Fruit fly (Drosophila melanogaster) whole organism, pupa: ENCODE data around the gene Glut4EF.

Experiments
- CG12605 ChIP-seq: fragments of 200-800 bp; sonication (Bioruptor generic); IDR thresholded peaks from 2 replicates; pipeline ENCODE4 v1.3.6; 2022; ENCODE audit warnings: missing biosample characterization, missing genetic modification characterization
- CG15710 ChIP-seq: fragments of 200-800 bp; sonication (Bioruptor generic); optimal IDR thresholded peaks from 2 replicates; lab custom pipeline; 2018; ENCODE audit warnings: missing biosample characterization, mild to moderate bottlenecking, missing genetic modification characterization, moderate library complexity
- CG17806 ChIP-seq: fragments of 200-800 bp; sonication (Bioruptor generic); optimal IDR thresholded peaks from 2 replicates; lab custom pipeline; 2018; ENCODE audit warnings: missing biosample characterization, mild to moderate bottlenecking, missing genetic modification characterization, moderate library complexity
- CG8159 ChIP-seq: fragments of 200-800 bp; sonication (Bioruptor generic); optimal IDR thresholded peaks from 3 replicates; lab custom pipeline; 2018; ENCODE audit warnings: missing biosample characterization, mild to moderate bottlenecking, missing genetic modification characterization, moderate library complexity
- CG9948 ChIP-seq: fragments of 200-800 bp; sonication (Bioruptor generic); optimal IDR thresholded peaks from 2 replicates; lab custom pipeline; 2018; ENCODE audit warnings: missing biosample characterization, mild to moderate bottlenecking, missing genetic modification characterization, moderate library complexity
- D1 ChIP-seq: fragments of 200-800 bp; sonication (Bioruptor generic); optimal IDR thresholded peaks from 2 replicates; lab custom pipeline; 2018; ENCODE audit warnings: missing biosample characterization, mild to moderate bottlenecking, missing genetic modification characterization, moderate library complexity
- Ets98B ChIP-seq: fragments of 200-800 bp; sonication (Bioruptor generic); IDR thresholded peaks from 2 replicates; pipeline ENCODE4 v1.3.6; 2022; ENCODE audit warnings: missing biosample characterization, missing genetic modification characterization
- rn ChIP-seq: fragments of 200-800 bp; sonication (Bioruptor generic); IDR thresholded peaks from 2 replicates; pipeline ENCODE4 v1.3.6; 2022; ENCODE audit warnings: missing biosample characterization, missing genetic modification characterization

DNA sequence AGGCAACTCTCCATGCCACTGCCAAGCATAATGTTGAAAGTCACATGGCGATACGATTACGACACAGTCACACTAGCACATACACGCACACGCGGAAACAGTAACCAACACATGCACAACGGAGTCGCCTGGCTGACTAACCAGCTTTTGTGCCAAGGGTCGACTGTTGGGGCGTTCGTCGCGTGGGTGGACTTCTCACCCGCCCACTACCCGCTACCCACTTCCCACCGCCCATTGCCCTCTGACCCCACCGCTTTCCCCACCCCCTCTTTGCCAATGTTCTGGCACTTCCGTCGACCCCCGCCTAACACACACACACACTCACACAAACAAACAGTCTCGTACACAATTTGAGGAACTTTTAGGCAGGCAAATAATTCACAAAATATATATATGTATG lies 22.8 kb upstream of the Glut4EF start:
- no peak for TF ChIP-seq CG17806 (tag; lab: Kevin White, UChicago)
- TF ChIP-seq CG8159 (tag; lab: Kevin White, UChicago): no peak
- no peak for TF ChIP-seq CG15710 (tag; lab: Kevin White, UChicago)
- TF ChIP-seq rn (GFP tag; lab: Robert Waterston, UW): no peak
- TF ChIP-seq CG9948 (tag; lab: Kevin White, UChicago): no peak
- no peak for TF ChIP-seq Ets98B
- TF ChIP-seq CG12605: no peak
- TF ChIP-seq D1 (tag; lab: Kevin White, UChicago): no peak
